Worm (Caenorhabditis elegans): ENCODE measurements around the gene egl-17.

- TF ChIP-seq nhr-237 (tag; optimal IDR thresholded peaks at IDR 0.05) (no peak), nhr-77 (tag; optimal IDR thresholded peaks at IDR 0.05) (no peak), unc-62 (GFP tag; optimal IDR thresholded peaks at IDR 0.05) (no peak), aly-2 (tag; optimal IDR thresholded peaks at IDR 0.05) (no peak), zag-1 (tag; optimal IDR thresholded peaks at IDR 0.05) (no peak), ZK546.5 (tag; optimal IDR thresholded peaks at IDR 0.05) (no peak), hmg-11 (tag; optimal IDR thresholded peaks at IDR 0.05) (no peak), mdl-1 (tag; optimal IDR thresholded peaks at IDR 0.05) (no peak), ztf-4 (tag; optimal IDR thresholded peaks at IDR 0.05) (no peak), ama-1 (optimal IDR thresholded peaks at IDR 0.05) (no peak), egl-27 (tag; optimal IDR thresholded peaks at IDR 0.05) (no peak), ceh-9 (tag; optimal IDR thresholded peaks at IDR 0.05) (no peak)
These were observed 15.5 kb downstream of the egl-17 start for ce11 chrX:505014-505413.
